Fruit fly (Drosophila melanogaster) whole organism, embryonic: ENCODE results near the gene comm.

Source experiments
- Ada2b ChIP-seq: fragments of 200-800 bp; sonication (Bioruptor generic); IDR thresholded peaks from 2 replicates; pipeline ENCODE4 v1.3.6; 2022; ENCODE audit warnings: missing biosample characterization, missing genetic modification characterization
- B-H1 ChIP-seq: fragments of 200-800 bp; sonication (Bioruptor generic); IDR thresholded peaks from 3 replicates; pipeline ENCODE4 v1.3.6; 2022; ENCODE audit warnings: missing biosample characterization, missing genetic modification characterization
- CG10565 ChIP-seq: fragments of 200-800 bp; sonication (Bioruptor generic); optimal IDR thresholded peaks from 3 replicates; lab custom pipeline; 2016; ENCODE audit warnings: missing biosample characterization, mild to moderate bottlenecking, missing genetic modification characterization
- CG11456 ChIP-seq: fragments of 200-800 bp; sonication (Bioruptor generic); IDR thresholded peaks from 3 replicates; pipeline ENCODE4 v1.3.6; 2022; ENCODE audit warnings: missing biosample characterization, missing genetic modification characterization
- CG12104 ChIP-seq: fragments of 200-800 bp; sonication (Bioruptor generic); optimal IDR thresholded peaks from 3 replicates; lab custom pipeline; 2016; ENCODE audit warnings: missing biosample characterization, missing genetic modification characterization
- CG1603 ChIP-seq: fragments of 200-800 bp; sonication (Bioruptor generic); optimal IDR thresholded peaks from 2 replicates; lab custom pipeline; 2019; ENCODE audit warnings: missing biosample characterization, mild to moderate bottlenecking, missing genetic modification characterization, moderate library complexity
- CG18764 ChIP-seq: fragments of 200-800 bp; sonication (Bioruptor generic); optimal IDR thresholded peaks from 3 replicates; lab custom pipeline; 2016; ENCODE audit warnings: missing biosample characterization, missing genetic modification characterization
- CG34422 ChIP-seq: fragments of 200-800 bp; sonication (Bioruptor generic); IDR thresholded peaks from 3 replicates; pipeline ENCODE4 v1.3.6; 2022; ENCODE audit warnings: missing biosample characterization, missing genetic modification characterization
- CG3726 ChIP-seq: fragments of 200-800 bp; sonication (Bioruptor generic); IDR thresholded peaks from 3 replicates; pipeline ENCODE4, ENCODE4 v1.3.6; 2022; ENCODE audit warnings: missing biosample characterization, missing genetic modification characterization
- CG6683 ChIP-seq: fragments of 200-800 bp; sonication (Bioruptor generic); optimal IDR thresholded peaks from 2 replicates; lab custom pipeline; 2017; ENCODE audit warnings: missing biosample characterization, mild to moderate bottlenecking, missing genetic modification characterization, missing genetic modification reagents
- CG7745 ChIP-seq: fragments of 200-800 bp; sonication (Bioruptor generic); optimal IDR thresholded peaks from 2 replicates; lab custom pipeline; 2018; ENCODE audit warnings: missing biosample characterization, mild to moderate bottlenecking, missing genetic modification characterization, moderate library complexity
- CG8290 ChIP-seq, 3 experiments: fragments of 200-800 bp; sonication (Bioruptor generic); optimal IDR thresholded peaks; 2 replicates each; lab custom pipeline; 2016 to 2019; ENCODE audit warnings: missing biosample characterization in 3 of 3, missing genetic modification characterization in 3 of 3, mild to moderate bottlenecking in 2 of 3, moderate library complexity in 1 of 3
- CG9817 ChIP-seq: fragments of 200-800 bp; sonication (Bioruptor generic); optimal IDR thresholded peaks from 2 replicates; lab custom pipeline; 2018; ENCODE audit warnings: missing biosample characterization, mild to moderate bottlenecking, missing genetic modification characterization, moderate library complexity
- CTCF ChIP-seq: fragments of 200-800 bp; sonication (Bioruptor generic); optimal IDR thresholded peaks from 2 replicates; lab custom pipeline; 2017; ENCODE audit warnings: missing biosample characterization, mild to moderate bottlenecking, missing genetic modification characterization, moderate library complexity
- Deaf1 ChIP-seq: fragments of 200-800 bp; optimal IDR thresholded peaks from 3 replicates; lab custom pipeline; 2019; ENCODE audit warnings: missing biosample characterization, mild to moderate bottlenecking, missing genetic modification characterization, moderate library complexity
- Eip74EF ChIP-seq, 2 experiments: fragments of 200-800 bp in 1 of 2; fragments of >200 bp in 1 of 2; sonication (Bioruptor generic) in 1 of 2; optimal IDR thresholded peaks; 2 replicates each; lab custom pipeline; 2017 to 2019; ENCODE audit warnings: missing biosample characterization in 2 of 2, missing genetic modification characterization in 2 of 2, mild to moderate bottlenecking in 1 of 2, moderate library complexity in 1 of 2
- Gug ChIP-seq: fragments of 200-800 bp; sonication (Bioruptor generic); IDR thresholded peaks from 4 replicates; pipeline ENCODE4 v1.3.6; 2022; ENCODE audit warnings: missing biosample characterization, missing genetic modification characterization
- HHEX ChIP-seq: fragments of 200-800 bp; sonication (Bioruptor generic); optimal IDR thresholded peaks from 3 replicates; lab custom pipeline; 2017; ENCODE audit warnings: missing biosample characterization, mild to moderate bottlenecking, missing genetic modification characterization, missing genetic modification reagents
- MESR4 ChIP-seq: fragments of 200-800 bp; sonication (Bioruptor generic); optimal IDR thresholded peaks from 2 replicates; lab custom pipeline; 2018; ENCODE audit warnings: missing biosample characterization, mild to moderate bottlenecking, missing genetic modification characterization, moderate library complexity
- Mes4 ChIP-seq: fragments of 200-800 bp; sonication (Bioruptor generic); optimal IDR thresholded peaks from 2 replicates; lab custom pipeline; 2016; ENCODE audit warnings: missing biosample characterization, missing genetic modification characterization
- NC2α ChIP-seq: fragments of 200-800 bp; sonication (Bioruptor generic); optimal IDR thresholded peaks from 2 replicates; lab custom pipeline; 2016; ENCODE audit warnings: missing biosample characterization, missing genetic modification characterization
- Scr ChIP-seq: fragments of 200-800 bp; sonication (Bioruptor generic); IDR thresholded peaks from 2 replicates; pipeline ENCODE4 v1.3.6; 2022; ENCODE audit warnings: missing biosample characterization, missing genetic modification characterization; ENCODE audit not compliant: partially characterized antibody
- Six4 ChIP-seq: fragments of 200-800 bp; sonication (Bioruptor generic); optimal IDR thresholded peaks from 2 replicates; lab custom pipeline; 2016; ENCODE audit warnings: missing biosample characterization, missing genetic modification characterization
- Trl ChIP-seq, 3 experiments: fragments of >200 bp in 2 of 3; fragments of 200-800 bp in 1 of 3; sonication (Bioruptor generic) in 1 of 3; optimal IDR thresholded peaks; 2 replicates in 1 of 3; 3 replicates in 2 of 3; lab custom pipeline; 2016 to 2017; ENCODE audit warnings: missing biosample characterization in 1 of 3, missing genetic modification characterization in 1 of 3
- aop ChIP-seq: fragments of 200-800 bp; sonication (Bioruptor generic); IDR thresholded peaks from 2 replicates; pipeline ENCODE4 v1.3.6; 2022; ENCODE audit warnings: missing biosample characterization, missing genetic modification characterization
- bsh ChIP-seq, 2 experiments: fragments of 200-800 bp; sonication (Bioruptor generic); optimal IDR thresholded peaks; 2 replicates each; lab custom pipeline; 2017 to 2018; ENCODE audit warnings: mild to moderate bottlenecking in 2 of 2, missing biosample characterization in 2 of 2, missing genetic modification characterization in 2 of 2, moderate library complexity in 1 of 2
- cg ChIP-seq: fragments of 200-800 bp; sonication (Bioruptor generic); optimal IDR thresholded peaks from 3 replicates; lab custom pipeline; 2019; ENCODE audit warnings: missing biosample characterization, mild to moderate bottlenecking, missing genetic modification characterization, moderate library complexity
- chif ChIP-seq, 2 experiments: fragments of 200-800 bp; sonication (Bioruptor generic); optimal IDR thresholded peaks; 3 replicates each; lab custom pipeline; 2016; ENCODE audit warnings: missing biosample characterization in 2 of 2, missing genetic modification characterization in 2 of 2
- crc ChIP-seq: fragments of 200-800 bp; sonication (Bioruptor generic); optimal IDR thresholded peaks from 2 replicates; lab custom pipeline; 2016; ENCODE audit warnings: missing biosample characterization, missing genetic modification characterization
- gcm ChIP-seq: fragments of 200-800 bp; sonication (Bioruptor generic); optimal IDR thresholded peaks from 2 replicates; lab custom pipeline; 2019; ENCODE audit warnings: missing biosample characterization, mild to moderate bottlenecking, missing genetic modification characterization, moderate library complexity
- grau ChIP-seq: fragments of 200-800 bp; optimal IDR thresholded peaks from 3 replicates; lab custom pipeline; 2019; ENCODE audit warnings: missing biosample characterization, mild to moderate bottlenecking, missing genetic modification characterization, moderate library complexity
- her ChIP-seq: fragments of 200-800 bp; sonication (Bioruptor generic); optimal IDR thresholded peaks from 2 replicates; lab custom pipeline; 2016; ENCODE audit warnings: missing biosample characterization, missing genetic modification characterization
- inv ChIP-seq: fragments of 200-800 bp; sonication (Bioruptor generic); IDR thresholded peaks from 2 replicates; pipeline ENCODE4 v1.3.6; 2022; ENCODE audit warnings: missing biosample characterization, missing genetic modification characterization; ENCODE audit not compliant: partially characterized antibody
- jing ChIP-seq: fragments of 200-800 bp; sonication (Bioruptor generic); optimal IDR thresholded peaks from 2 replicates; lab custom pipeline; 2018; ENCODE audit warnings: missing biosample characterization, mild to moderate bottlenecking, missing genetic modification characterization
- lov ChIP-seq, 2 experiments: fragments of 200-800 bp in 1 of 2; fragments of >200 bp in 1 of 2; sonication (Bioruptor generic) in 1 of 2; IDR thresholded peaks in 1 of 2; optimal IDR thresholded peaks in 1 of 2; 2 replicates in 1 of 2; 3 replicates in 1 of 2; pipeline versions ENCODE4 v1.3.6 to Lab custom; 2017 to 2022; ENCODE audit warnings: missing biosample characterization in 1 of 2, missing genetic modification characterization in 1 of 2
- luna ChIP-seq: fragments of 200-800 bp; sonication (Bioruptor generic); optimal IDR thresholded peaks from 2 replicates; lab custom pipeline; 2016; ENCODE audit warnings: missing biosample characterization, missing genetic modification characterization
- p53 ChIP-seq: fragments of 200-800 bp; sonication (Bioruptor generic); optimal IDR thresholded peaks from 2 replicates; lab custom pipeline; 2016; ENCODE audit warnings: missing biosample characterization, missing genetic modification characterization
- pan ChIP-seq, 4 experiments: fragments of >200 bp in 3 of 4; fragments of 200-800 bp in 1 of 4; sonication (Bioruptor generic) in 1 of 4; optimal IDR thresholded peaks in 3 of 4; IDR thresholded peaks in 1 of 4; 2 replicates each; pipeline versions ENCODE4 v1.3.6 to Lab custom; 2017 to 2022; ENCODE audit warnings: missing biosample characterization in 2 of 4, missing genetic modification characterization in 2 of 4, mixed read lengths in 1 of 4
- pb ChIP-seq: fragments of 200-800 bp; sonication (Bioruptor generic); optimal IDR thresholded peaks from 3 replicates; lab custom pipeline; 2016; ENCODE audit warnings: missing biosample characterization, missing genetic modification characterization
- phol ChIP-seq: fragments of 200-800 bp; sonication (Bioruptor generic); optimal IDR thresholded peaks from 3 replicates; lab custom pipeline; 2018; ENCODE audit warnings: missing biosample characterization, mild to moderate bottlenecking, missing genetic modification characterization, moderate library complexity
- scrt ChIP-seq: fragments of 200-800 bp; sonication (Bioruptor generic); optimal IDR thresholded peaks from 2 replicates; lab custom pipeline; 2018; ENCODE audit warnings: missing biosample characterization, mild to moderate bottlenecking, missing genetic modification characterization, moderate library complexity
- sens ChIP-seq: fragments of 200-800 bp; sonication (Bioruptor generic); peaks from one replicate; lab custom pipeline; 2016; ENCODE audit warnings: missing biosample characterization, missing genetic modification characterization
- seq ChIP-seq: fragments of 200-800 bp; sonication (Bioruptor generic); IDR thresholded peaks from 2 replicates; pipeline ENCODE4 v1.3.6; 2022; ENCODE audit warnings: missing biosample characterization, missing genetic modification characterization
- tgo ChIP-seq: fragments of 200-800 bp; sonication (Bioruptor generic); IDR thresholded peaks from 3 replicates; pipeline ENCODE4 v1.3.6; 2022; ENCODE audit warnings: missing biosample characterization, missing genetic modification characterization
- unc-4 ChIP-seq: fragments of 200-800 bp; sonication (Bioruptor generic); IDR thresholded peaks from 2 replicates; pipeline ENCODE4 v1.3.6; 2022; ENCODE audit warnings: missing biosample characterization, missing genetic modification characterization; ENCODE audit not compliant: partially characterized antibody
- unpg ChIP-seq: fragments of 200-800 bp; sonication (Bioruptor generic); optimal IDR thresholded peaks from 3 replicates; lab custom pipeline; 2018; ENCODE audit warnings: missing biosample characterization, mild to moderate bottlenecking, missing genetic modification characterization, moderate library complexity
- vfl ChIP-seq: fragments of 200-800 bp; sonication (Bioruptor generic); optimal IDR thresholded peaks from 2 replicates; lab custom pipeline; 2016; ENCODE audit warnings: missing biosample characterization, missing genetic modification characterization

comm gene

dm6 chr3L:15729306-15730006 is 1.2 kb upstream of the comm start (continued):
- no peak for TF ChIP-seq Eip74EF (GFP tag; optimal IDR thresholded peaks at IDR 0.05; lab: Kevin White, UChicago)
- peak; percentile 0 for TF ChIP-seq grau (tag; lab: Kevin White, UChicago)
- peak; percentile 5 for TF ChIP-seq MESR4 (GFP tag; lab: Kevin White, UChicago)
- peak in 1 of 2 experiments; percentile 29 for TF ChIP-seq chif (GFP tag; optimal IDR thresholded peaks at IDR 0.05; lab: Kevin White, UChicago)
- TF ChIP-seq CG34422 (GFP tag; lab: Robert Waterston, UW) = 0 out of 3 replicates have a peak, but pooled peaks have one; percentile 17
- TF ChIP-seq Ada2b (GFP tag; lab: Robert Waterston, UW) = no peak
- peak; percentile 34; the same call in 1 of the 2 replicates for TF ChIP-seq inv
- no peak for TF ChIP-seq crc
- no peak for TF ChIP-seq tgo (GFP tag; lab: Robert Waterston, UW)
- no peak for TF ChIP-seq CG18764
- no peak for TF ChIP-seq lov (optimal IDR thresholded peaks at IDR 0.05; lab: Kevin White, UChicago)
- TF ChIP-seq lov (GFP tag; IDR thresholded peaks at IDR 0.05; lab: Robert Waterston, UW) = peak; percentile 43; the same call in 1 of the 3 replicates
- TF ChIP-seq CG8290 (GFP tag; optimal IDR thresholded peaks at IDR 0.05; lab: Kevin White, UChicago) = no peak
- TF ChIP-seq CG8290 (tag; optimal IDR thresholded peaks at IDR 0.05; lab: Kevin White, UChicago) = peak in 1 of 2 experiments; percentile 49
- no peak for TF ChIP-seq vfl (GFP tag; lab: Kevin White, UChicago)
- TF ChIP-seq Deaf1 = peak; percentile 66
- no peak; the same call in 2 of the 3 replicates for TF ChIP-seq B-H1 (GFP tag; lab: Robert Waterston, UW)
- TF ChIP-seq p53 = no peak
- TF ChIP-seq Scr (GFP tag; lab: Robert Waterston, UW) = peak; percentile 53
- TF ChIP-seq CTCF = no peak
- TF ChIP-seq CG1603 (tag; lab: Kevin White, UChicago) = peak; percentile 30
- no peak for TF ChIP-seq scrt (GFP tag; lab: Kevin White, UChicago)
- TF ChIP-seq Six4 = no peak
- peak; percentile 99 for TF ChIP-seq Trl (optimal IDR thresholded peaks at IDR 0.05; lab: Kevin White, UChicago)
- TF ChIP-seq Trl (GFP tag; optimal IDR thresholded peaks at IDR 0.05; lab: Kevin White, UChicago) = peak; percentile 76
- TF ChIP-seq phol (tag; lab: Kevin White, UChicago) = no peak
- TF ChIP-seq luna = no peak
- TF ChIP-seq gcm (GFP tag; lab: Kevin White, UChicago) = peak; percentile 44
- TF ChIP-seq sens (GFP tag; lab: Kevin White, UChicago) = peak; percentile 85
- no peak for TF ChIP-seq NC2α (GFP tag; lab: Kevin White, UChicago)
- peak; percentile 16 for TF ChIP-seq HHEX (GFP tag; lab: Kevin White, UChicago)
- peak; percentile 18; the same call in 1 of the 3 replicates for TF ChIP-seq CG11456
- peak; percentile 23 for TF ChIP-seq her
- no peak for TF ChIP-seq aop
- peak; percentile 48 for TF ChIP-seq jing (GFP tag; lab: Kevin White, UChicago)
- no peak; the same call in 1 of the 2 replicates for TF ChIP-seq unc-4
- TF ChIP-seq Mes4 (GFP tag; lab: Kevin White, UChicago) = peak; percentile 27
- TF ChIP-seq CG3726 (GFP tag; lab: Robert Waterston, UW) = no peak; the same call in 2 of the 3 replicates
- TF ChIP-seq pan (optimal IDR thresholded peaks at IDR 0.05; lab: Kevin White, UChicago) = no peak
- peak in 1 of 2 experiments; percentile 37 for TF ChIP-seq pan (GFP tag; optimal IDR thresholded peaks at IDR 0.05 in 1 of 2, IDR thresholded peaks at IDR 0.05 in 1 of 2)
- no peak for TF ChIP-seq pb (GFP tag; lab: Kevin White, UChicago)
- no peak for TF ChIP-seq cg
- peak; percentile 8 for TF ChIP-seq CG7745
- TF ChIP-seq unpg (GFP tag; lab: Kevin White, UChicago) = no peak
- TF ChIP-seq seq (GFP tag; lab: Robert Waterston, UW) = no peak; the same call in 1 of the 2 replicates
- no peak for TF ChIP-seq bsh (GFP tag; optimal IDR thresholded peaks at IDR 0.05; lab: Kevin White, UChicago)
- TF ChIP-seq CG9817 (tag; lab: Kevin White, UChicago) = no peak
- no peak for TF ChIP-seq Gug (GFP tag; lab: Robert Waterston, UW)
- no peak for TF ChIP-seq CG6683
- TF ChIP-seq CG10565 = no peak
- TF ChIP-seq CG12104 (GFP tag; lab: Kevin White, UChicago) = no peak
